Fruit fly (Drosophila melanogaster) S2 (cell line): ENCODE results near the gene Nlg1.

Experiments used
- CG8478 ChIP-seq: fragments of >200 bp; optimal IDR thresholded peaks from 2 replicates; lab custom pipeline; 2018
- CTCF ChIP-seq, 2 experiments: fragments of >200 bp; optimal IDR thresholded peaks; 2 replicates each; lab custom pipeline; 2018

Nlg1 gene

dm6 chr3R:7657947-7658346 is at the start of gene Nlg1:
Gene Nlg1, plus strand, starts transcription at chr3R:7658247.
- TF ChIP-seq CG8478 (lab: Kevin White, UChicago) (no peak), CTCF (optimal IDR thresholded peaks at IDR 0.05; lab: Kevin White, UChicago) (no peak)

dm6 chr3R:7639381-7639780 is 18.7 kb upstream of the Nlg1 start, which contains the start of gene Nlg3:
Gene Nlg3, minus strand, starts transcription at chr3R:7639434.
- TF ChIP-seq CTCF (optimal IDR thresholded peaks at IDR 0.05; lab: Kevin White, UChicago) (peak; percentile 5 to 8), CG8478 (lab: Kevin White, UChicago) (no peak)

- TF ChIP-seq CG8478 (lab: Kevin White, UChicago): no peak
- TF ChIP-seq CTCF (optimal IDR thresholded peaks at IDR 0.05; lab: Kevin White, UChicago): no peak
Observed at dm6 chr3R:7643525-7643924, 14.5 kb upstream of the Nlg1 start.

- TF ChIP-seq CG8478 (lab: Kevin White, UChicago) (no peak), CTCF (optimal IDR thresholded peaks at IDR 0.05; lab: Kevin White, UChicago) (no peak)
Observed at dm6 chr3R:7644288-7644687, 13.8 kb upstream of the Nlg1 start.

dm6 chr3R:7645909-7646609 is 12.0 kb upstream of the Nlg1 start:
- no peak for TF ChIP-seq CG8478 (lab: Kevin White, UChicago)

dm6 chr3R:7650965-7651364 is 7.1 kb upstream of the Nlg1 start:
- no peak for TF ChIP-seq CG8478 (lab: Kevin White, UChicago)
- TF ChIP-seq CTCF (optimal IDR thresholded peaks at IDR 0.05; lab: Kevin White, UChicago): no peak

dm6 chr3R:7667843-7668242 is 9.8 kb downstream of the Nlg1 start:
- TF ChIP-seq CTCF (optimal IDR thresholded peaks at IDR 0.05; lab: Kevin White, UChicago): no peak
- TF ChIP-seq CG8478 (lab: Kevin White, UChicago): no peak

dm6 chr3R:7686844-7687243 is 28.8 kb downstream of the Nlg1 start:
- TF ChIP-seq CTCF (optimal IDR thresholded peaks at IDR 0.05; lab: Kevin White, UChicago) (no peak), CG8478 (lab: Kevin White, UChicago) (no peak)

- TF ChIP-seq CTCF (optimal IDR thresholded peaks at IDR 0.05; lab: Kevin White, UChicago) (no peak), CG8478 (lab: Kevin White, UChicago) (no peak)
Observed at dm6 chr3R:7719990-7720389, 61.9 kb downstream of the Nlg1 start.

- no peak for TF ChIP-seq CTCF (optimal IDR thresholded peaks at IDR 0.05; lab: Kevin White, UChicago)
- no peak for TF ChIP-seq CG8478 (lab: Kevin White, UChicago)
Observed at dm6 chr3R:7722117-7722516, 64.1 kb downstream of the Nlg1 start, which contains the start of gene CG2616. Gene CG2616, plus strand, starts transcription at chr3R:7722417.

- TF ChIP-seq CTCF (optimal IDR thresholded peaks at IDR 0.05; lab: Kevin White, UChicago) (no peak), CG8478 (lab: Kevin White, UChicago) (no peak)
Observed at dm6 chr3R:7739463-7739862, 81.4 kb downstream of the Nlg1 start, which contains the start of gene CG43254. Gene CG43254, minus strand, starts transcription at chr3R:7739563.
